ENCODE assay signal across 3 fruit fly cellular contexts in genomic region chrX:1320144-1320981, dm6.
TF ChIP-seq lines count a peak whose summit lies in the region.

No protein-coding gene starts in this region.

TF ChIP-seq in whole organism, prepupa, 60 proteins besides CTCF, POLR2A, EP300 and RAD21:
- TF ChIP-seq Hr39 (GFP tag; optimal IDR thresholded peaks at IDR 0.05; lab: Kevin White, UChicago) (peak; percentile 71), CG6854 (GFP tag; optimal IDR thresholded peaks at IDR 0.05; lab: Kevin White, UChicago) (peak; percentile 81), lz (GFP tag; optimal IDR thresholded peaks at IDR 0.05; lab: Kevin White, UChicago) (peak; percentile 71), Met (GFP tag; optimal IDR thresholded peaks at IDR 0.05; lab: Kevin White, UChicago) (peak; percentile 70), CG6792 (GFP tag; optimal IDR thresholded peaks at IDR 0.05; lab: Kevin White, UChicago) (peak; percentile 35), Lpt (GFP tag; optimal IDR thresholded peaks at IDR 0.05; lab: Kevin White, UChicago) (no peak), Eip78C (GFP tag; lab: Kevin White, UChicago) (peak; percentile 70), Blimp-1 (GFP tag; optimal IDR thresholded peaks at IDR 0.05; lab: Kevin White, UChicago) (no peak), Hr4 (GFP tag; optimal IDR thresholded peaks at IDR 0.05; lab: Kevin White, UChicago) (no peak), ss (GFP tag; optimal IDR thresholded peaks at IDR 0.05; lab: Kevin White, UChicago) (peak in 1 of 2 experiments; percentile 1), CG34406 (GFP tag; optimal IDR thresholded peaks at IDR 0.05; lab: Kevin White, UChicago) (peak; percentile 4), Smox (GFP tag; optimal IDR thresholded peaks at IDR 0.05; lab: Kevin White, UChicago) (peak; percentile 69), CG4318 (GFP tag; optimal IDR thresholded peaks at IDR 0.05; lab: Kevin White, UChicago) (no peak), fd59A (GFP tag; optimal IDR thresholded peaks at IDR 0.05; lab: Kevin White, UChicago) (no peak), CG3919 (GFP tag; optimal IDR thresholded peaks at IDR 0.05; lab: Kevin White, UChicago) (peak; percentile 14), topi (GFP tag; optimal IDR thresholded peaks at IDR 0.05; lab: Kevin White, UChicago) (peak; percentile 70), Sox102F (GFP tag; optimal IDR thresholded peaks at IDR 0.05; lab: Kevin White, UChicago) (peak; percentile 61), Eip75B (GFP tag; optimal IDR thresholded peaks at IDR 0.05; lab: Kevin White, UChicago) (peak; percentile 38), cyc (GFP tag; optimal IDR thresholded peaks at IDR 0.05; lab: Kevin White, UChicago) (peak; percentile 65), esn (GFP tag; optimal IDR thresholded peaks at IDR 0.05; lab: Kevin White, UChicago) (peak; percentile 67), vri (GFP tag; optimal IDR thresholded peaks at IDR 0.05; lab: Kevin White, UChicago) (peak; percentile 49), Ets21C (GFP tag; optimal IDR thresholded peaks at IDR 0.05; lab: Kevin White, UChicago) (peak; percentile 49), CG3032 (tag; optimal IDR thresholded peaks at IDR 0.05; lab: Kevin White, UChicago) (no peak), svp (GFP tag; lab: Kevin White, UChicago) (peak; percentile 88), CG7368 (GFP tag; optimal IDR thresholded peaks at IDR 0.05; lab: Kevin White, UChicago) (no peak), CG31627 (GFP tag; optimal IDR thresholded peaks at IDR 0.05; lab: Kevin White, UChicago) (peak; percentile 64)

TF ChIP-seq in whole organism, pupa, 21 proteins besides CTCF, POLR2A, EP300 and RAD21:
- TF ChIP-seq CG17806 (tag; optimal IDR thresholded peaks at IDR 0.05; lab: Kevin White, UChicago) (no peak), Pif1A (GFP tag; optimal IDR thresholded peaks at IDR 0.05; lab: Kevin White, UChicago) (no peak), CG12605 (GFP tag; IDR thresholded peaks at IDR 0.05; lab: Robert Waterston, UW) (no peak), CG10348 (GFP tag; IDR thresholded peaks at IDR 0.05; lab: Robert Waterston, UW) (no peak), CG13204 (GFP tag; optimal IDR thresholded peaks at IDR 0.05; lab: Kevin White, UChicago) (peak; percentile 10), Ets98B (GFP tag; IDR thresholded peaks at IDR 0.05; lab: Robert Waterston, UW) (no peak), Snoo (tag; optimal IDR thresholded peaks at IDR 0.05; lab: Kevin White, UChicago) (peak; percentile 29), rn (GFP tag; IDR thresholded peaks at IDR 0.05; lab: Robert Waterston, UW) (no peak), Pif1B (GFP tag; optimal IDR thresholded peaks at IDR 0.05; lab: Kevin White, UChicago) (no peak), fd96Ca (GFP tag; IDR thresholded peaks at IDR 0.05; lab: Robert Waterston, UW) (no peak), CG14655 (GFP tag; optimal IDR thresholded peaks at IDR 0.05; lab: Kevin White, UChicago) (peak; percentile 18), D1 (tag; optimal IDR thresholded peaks at IDR 0.05; lab: Kevin White, UChicago) (no peak), gl (tag; optimal IDR thresholded peaks at IDR 0.05; lab: Kevin White, UChicago) (no peak), CG15710 (tag; optimal IDR thresholded peaks at IDR 0.05; lab: Kevin White, UChicago) (no peak), CG8301 (tag; optimal IDR thresholded peaks at IDR 0.05; lab: Kevin White, UChicago) (no peak), CG32121 (GFP tag; IDR thresholded peaks at IDR 0.05; lab: Robert Waterston, UW) (no peak), CG34367 (tag; optimal IDR thresholded peaks at IDR 0.05; lab: Kevin White, UChicago) (no peak), CG8159 (tag; optimal IDR thresholded peaks at IDR 0.05; lab: Kevin White, UChicago) (peak; percentile 3), EcR (GFP tag; optimal IDR thresholded peaks at IDR 0.05; lab: Kevin White, UChicago) (peak; percentile 84), CG4496 (GFP tag; IDR thresholded peaks at IDR 0.05; lab: Robert Waterston, UW) (no peak), CG9948 (tag; optimal IDR thresholded peaks at IDR 0.05; lab: Kevin White, UChicago) (no peak)

TF ChIP-seq in whole organism, wandering third instar larva, 38 proteins besides CTCF, POLR2A, EP300 and RAD21:
- TF ChIP-seq ey (GFP tag; optimal IDR thresholded peaks at IDR 0.05; lab: Kevin White, UChicago) (peak; percentile 65), Hr78 (GFP tag; optimal IDR thresholded peaks at IDR 0.05; lab: Kevin White, UChicago) (no peak), rgr (GFP tag; optimal IDR thresholded peaks at IDR 0.05; lab: Kevin White, UChicago) (peak; percentile 50), Sp1 (GFP tag; optimal IDR thresholded peaks at IDR 0.05; lab: Kevin White, UChicago) (peak; percentile 58), sage (GFP tag; optimal IDR thresholded peaks at IDR 0.05; lab: Kevin White, UChicago) (no peak), woc (GFP tag; optimal IDR thresholded peaks at IDR 0.05; lab: Kevin White, UChicago) (peak; percentile 84), Myc (optimal IDR thresholded peaks at IDR 0.05; lab: Kevin White, UChicago) (no peak), dmrt93B (GFP tag; optimal IDR thresholded peaks at IDR 0.05; lab: Kevin White, UChicago) (peak; percentile 50), tai (GFP tag; optimal IDR thresholded peaks at IDR 0.05; lab: Kevin White, UChicago) (no peak), psq (GFP tag; optimal IDR thresholded peaks at IDR 0.05; lab: Kevin White, UChicago) (peak; percentile 60), sv (GFP tag; optimal IDR thresholded peaks at IDR 0.05; lab: Kevin White, UChicago) (no peak), CG32264 (GFP tag; optimal IDR thresholded peaks at IDR 0.05; lab: Kevin White, UChicago) (no peak), dsf (GFP tag; optimal IDR thresholded peaks at IDR 0.05; lab: Kevin White, UChicago; ENCODE audit: borderline replicate concordance) (no peak), h (GFP tag; optimal IDR thresholded peaks at IDR 0.05; lab: Kevin White, UChicago) (peak; percentile 56), foxo (GFP tag; optimal IDR thresholded peaks at IDR 0.05; lab: Kevin White, UChicago) (peak in 1 of 2 experiments; percentile 69), CG9705 (GFP tag; optimal IDR thresholded peaks at IDR 0.05; lab: Kevin White, UChicago) (peak; percentile 32), N (GFP tag; optimal IDR thresholded peaks at IDR 0.05; lab: Kevin White, UChicago) (no peak), CrebA (GFP tag; optimal IDR thresholded peaks at IDR 0.05; lab: Kevin White, UChicago; ENCODE audit: borderline replicate concordance) (peak; percentile 49), Vsx2 (GFP tag; optimal IDR thresholded peaks at IDR 0.05; lab: Kevin White, UChicago; ENCODE audit: partially characterized antibody) (peak; percentile 90), OdsH (GFP tag; optimal IDR thresholded peaks at IDR 0.05; lab: Kevin White, UChicago) (peak; percentile 67), Hnf4 (GFP tag; optimal IDR thresholded peaks at IDR 0.05; lab: Kevin White, UChicago) (no peak), br (GFP tag; optimal IDR thresholded peaks at IDR 0.05; lab: Kevin White, UChicago) (peak; percentile 30), HLH106 (tag; optimal IDR thresholded peaks at IDR 0.05; lab: Kevin White, UChicago) (peak; percentile 70), Hr83 (GFP tag; optimal IDR thresholded peaks at IDR 0.05; lab: Kevin White, UChicago; ENCODE audit: poor library complexity, severe bottlenecking) (no peak), Rel (GFP tag; optimal IDR thresholded peaks at IDR 0.05; lab: Kevin White, UChicago) (no peak), Rel (tag; optimal IDR thresholded peaks at IDR 0.05; lab: Kevin White, UChicago) (no peak), Dif (GFP tag; optimal IDR thresholded peaks at IDR 0.05; lab: Kevin White, UChicago; ENCODE audit: partially characterized antibody) (peak; percentile 25), Jra (GFP tag; optimal IDR thresholded peaks at IDR 0.05; lab: Kevin White, UChicago) (no peak), fru (GFP tag; optimal IDR thresholded peaks at IDR 0.05; lab: Kevin White, UChicago) (peak; percentile 74), brk (GFP tag; optimal IDR thresholded peaks at IDR 0.05; lab: Kevin White, UChicago) (no peak), lola (GFP tag; optimal IDR thresholded peaks at IDR 0.05; lab: Kevin White, UChicago) (no peak), Dfd (GFP tag; optimal IDR thresholded peaks at IDR 0.05; lab: Kevin White, UChicago) (no peak)

Comparison
In these comparisons a context has a peak if more than half of its experiments do, and no peak if none do; other contexts are left out.
1. Of the 1 proteins assayed by ChIP-seq in both whole organism, prepupa and whole organism, wandering third instar larva: peak only in whole organism, prepupa: none; only in whole organism, wandering third instar larva: OdsH; in both: none; in neither: 0.